Worm (Caenorhabditis elegans) whole organism, late embryonic: ENCODE measurements around the gene C25A11.2.

Source experiments
- C08G9.2 ChIP-seq: sonication (generic microtip); optimal IDR thresholded peaks from 2 replicates; lab custom pipeline; 2016; ENCODE audit warnings: mild to moderate bottlenecking, missing genetic modification characterization, moderate library complexity, missing compliant biosample characterization
- T23F11.4 ChIP-seq: fragments of 200-800 bp; sonication (Bioruptor generic); optimal IDR thresholded peaks from 2 replicates; lab custom pipeline; 2018; ENCODE audit warnings: mild to moderate bottlenecking, missing genetic modification characterization, missing compliant biosample characterization
- ceh-14 ChIP-seq: sonication (generic microtip); optimal IDR thresholded peaks from 2 replicates; lab custom pipeline; 2016; ENCODE audit warnings: missing genotype, missing genetic modification characterization, missing compliant biosample characterization
- ceh-18 ChIP-seq: sonication (generic microtip); optimal IDR thresholded peaks from 2 replicates; lab custom pipeline; 2016; ENCODE audit warnings: missing genetic modification characterization, missing compliant biosample characterization
- ceh-2 ChIP-seq: sonication (generic microtip); optimal IDR thresholded peaks from 2 replicates; lab custom pipeline; 2016; ENCODE audit warnings: missing genotype, missing genetic modification characterization, missing compliant biosample characterization
- ceh-31 ChIP-seq: sonication (generic microtip); optimal IDR thresholded peaks from 2 replicates; lab custom pipeline; 2016; ENCODE audit warnings: missing genetic modification characterization, missing compliant biosample characterization
- ceh-34 ChIP-seq: sonication (generic microtip); optimal IDR thresholded peaks from 2 replicates; lab custom pipeline; 2016; ENCODE audit warnings: mild to moderate bottlenecking, missing genetic modification characterization, missing compliant biosample characterization
- ceh-45 ChIP-seq: fragments of 200-800 bp; sonication (Bioruptor generic); IDR thresholded peaks from 2 replicates; pipeline ENCODE4 v1.3.6; 2022; ENCODE audit warnings: missing genetic modification reagents, missing genetic modification characterization, missing compliant biosample characterization
- che-1 ChIP-seq: sonication (generic microtip); optimal IDR thresholded peaks from 2 replicates; lab custom pipeline; 2016; ENCODE audit warnings: mild to moderate bottlenecking, missing genetic modification characterization, missing compliant biosample characterization
- dmd-4 ChIP-seq: sonication (generic microtip); optimal IDR thresholded peaks from 2 replicates; lab custom pipeline; 2016; ENCODE audit warnings: borderline replicate concordance, missing genetic modification characterization, missing compliant biosample characterization
- elt-2 ChIP-seq: sonication (generic microtip); optimal IDR thresholded peaks from 2 replicates; lab custom pipeline; 2016; ENCODE audit warnings: missing genetic modification reagents, missing genetic modification characterization, missing compliant biosample characterization
- ets-4 ChIP-seq: sonication (generic microtip); optimal IDR thresholded peaks from 2 replicates; lab custom pipeline; 2016; ENCODE audit warnings: missing genetic modification characterization, missing compliant biosample characterization
- fkh-10 ChIP-seq: fragments of 150-350 bp; optimal IDR thresholded peaks from 2 replicates; lab custom pipeline; 2014; ENCODE audit warnings: missing biosample characterization, missing genetic modification reagents, missing genetic modification characterization
- fkh-6 ChIP-seq: sonication (generic microtip); optimal IDR thresholded peaks from 2 replicates; lab custom pipeline; 2016; ENCODE audit warnings: missing genetic modification characterization, missing compliant biosample characterization
- hlh-15 ChIP-seq: sonication (generic microtip); optimal IDR thresholded peaks from 2 replicates; lab custom pipeline; 2016; ENCODE audit warnings: missing genetic modification characterization, missing compliant biosample characterization
- hlh-6 ChIP-seq: sonication (generic microtip); optimal IDR thresholded peaks from 2 replicates; lab custom pipeline; 2016; ENCODE audit warnings: missing genotype, missing genetic modification characterization, missing compliant biosample characterization
- hlh-8 ChIP-seq: sonication (generic microtip); optimal IDR thresholded peaks from 2 replicates; lab custom pipeline; 2016; ENCODE audit warnings: missing genotype, missing genetic modification characterization, missing compliant biosample characterization
- lin-11 ChIP-seq: fragments of 200-800 bp; sonication (Bioruptor generic); optimal IDR thresholded peaks from 2 replicates; lab custom pipeline; 2018; ENCODE audit warnings: mild to moderate bottlenecking, missing genetic modification characterization, missing compliant biosample characterization
- madf-2 ChIP-seq: sonication (generic microtip); optimal IDR thresholded peaks from 2 replicates; lab custom pipeline; 2017; ENCODE audit warnings: missing genetic modification characterization, missing compliant biosample characterization
- mec-3 ChIP-seq: sonication (generic microtip); optimal IDR thresholded peaks from 2 replicates; lab custom pipeline; 2016; ENCODE audit warnings: borderline replicate concordance, missing genetic modification characterization, missing compliant biosample characterization
- nfya-1 ChIP-seq: sonication (generic microtip); optimal IDR thresholded peaks from 2 replicates; lab custom pipeline; 2017; ENCODE audit warnings: missing genetic modification characterization, mild to moderate bottlenecking, missing compliant biosample characterization, antibody characterized with exemption, moderate library complexity
- nhr-232 ChIP-seq: sonication (generic microtip); optimal IDR thresholded peaks from 2 replicates; lab custom pipeline; 2016; ENCODE audit warnings: missing genetic modification characterization, missing compliant biosample characterization
- npax-4 ChIP-seq: sonication (generic microtip); optimal IDR thresholded peaks from 2 replicates; lab custom pipeline; 2016; ENCODE audit warnings: missing genetic modification characterization, missing compliant biosample characterization
- pat-9 ChIP-seq: fragments of 200-800 bp; sonication (Bioruptor generic); optimal IDR thresholded peaks from 2 replicates; lab custom pipeline; 2018; ENCODE audit warnings: mild to moderate bottlenecking, missing genetic modification characterization, moderate library complexity, missing compliant biosample characterization
- pax-1 ChIP-seq: fragments of 150-350 bp; optimal IDR thresholded peaks from 2 replicates; lab custom pipeline; 2014; ENCODE audit warnings: missing biosample characterization, missing genetic modification characterization
- pha-2 ChIP-seq: sonication (generic microtip); optimal IDR thresholded peaks from 2 replicates; lab custom pipeline; 2017; ENCODE audit warnings: mild to moderate bottlenecking, missing genetic modification characterization, missing compliant biosample characterization
- pqm-1 ChIP-seq: sonication (generic microtip); optimal IDR thresholded peaks from 2 replicates; lab custom pipeline; 2016; ENCODE audit warnings: missing genetic modification characterization, missing compliant biosample characterization
- pros-1 ChIP-seq: fragments of 150-350 bp; optimal IDR thresholded peaks from 2 replicates; lab custom pipeline; 2014; ENCODE audit warnings: missing biosample characterization, missing genetic modification reagents, missing genetic modification characterization
- ref-2 ChIP-seq: sonication (generic microtip); optimal IDR thresholded peaks from 2 replicates; lab custom pipeline; 2016; ENCODE audit warnings: missing genetic modification characterization, missing compliant biosample characterization
- rnt-1 ChIP-seq: sonication (generic microtip); optimal IDR thresholded peaks from 2 replicates; lab custom pipeline; 2016; ENCODE audit warnings: missing genetic modification characterization, missing compliant biosample characterization
- sdc-2 ChIP-seq: sonication (generic microtip); optimal IDR thresholded peaks from 2 replicates; lab custom pipeline; 2016; ENCODE audit warnings: missing genotype, missing genetic modification characterization, missing compliant biosample characterization
- sox-4 ChIP-seq: sonication (generic microtip); optimal IDR thresholded peaks from 2 replicates; lab custom pipeline; 2017; ENCODE audit warnings: mild to moderate bottlenecking, missing genetic modification characterization, inconsistent platforms, missing compliant biosample characterization
- tbx-2 ChIP-seq: sonication (generic microtip); optimal IDR thresholded peaks from 2 replicates; lab custom pipeline; 2016; ENCODE audit warnings: missing genetic modification characterization, missing compliant biosample characterization
- tbx-7 ChIP-seq: sonication (generic microtip); optimal IDR thresholded peaks from 2 replicates; lab custom pipeline; 2016; ENCODE audit warnings: missing genotype, missing genetic modification characterization, missing compliant biosample characterization
- ttx-3 ChIP-seq: sonication (generic microtip); optimal IDR thresholded peaks from 2 replicates; lab custom pipeline; 2016; ENCODE audit warnings: missing genetic modification reagents, missing genetic modification characterization, missing compliant biosample characterization
- unc-3 ChIP-seq, 2 experiments: fragments of 200-800 bp in 1 of 2; sonication (Bioruptor generic) in 1 of 2; sonication (generic microtip) in 1 of 2; conservative IDR thresholded peaks in 1 of 2; optimal IDR thresholded peaks in 1 of 2; 2 replicates each; pipeline versions ENCODE4 v1.3.6 to Lab custom; 2016 to 2022; ENCODE audit warnings: missing compliant biosample characterization in 2 of 2, missing genetic modification characterization in 2 of 2, missing genetic modification reagents in 1 of 2
- unc-42 ChIP-seq: sonication (generic microtip); optimal IDR thresholded peaks from 2 replicates; lab custom pipeline; 2016; ENCODE audit warnings: missing genotype, missing genetic modification characterization, missing compliant biosample characterization
- unc-86 ChIP-seq: sonication (generic microtip); optimal IDR thresholded peaks from 2 replicates; lab custom pipeline; 2016; ENCODE audit warnings: missing genetic modification characterization, missing compliant biosample characterization

Gene C25A11.2

ce11 chrX:9113829-9114228 is at the start of gene C25A11.2:
C25A11.2 (plus strand) TSS chrX:9114066.
- no peak for TF ChIP-seq pqm-1
- peak; percentile 69 for TF ChIP-seq tbx-2 (tag; lab: Kevin White, UChicago)
- TF ChIP-seq pha-2 (tag; lab: Kevin White, UChicago) = no peak
- peak; percentile 75 for TF ChIP-seq unc-42 (tag; lab: Kevin White, UChicago)
- peak; percentile 20 for TF ChIP-seq mec-3 (tag; lab: Kevin White, UChicago)
- TF ChIP-seq sdc-2 (tag; lab: Kevin White, UChicago) = peak; percentile 84
- no peak for TF ChIP-seq pax-1 (tag; lab: Kevin White, UChicago)
- TF ChIP-seq tbx-7 (tag; lab: Kevin White, UChicago) = peak; percentile 20
- TF ChIP-seq ref-2 (tag; lab: Kevin White, UChicago) = peak; percentile 53
- no peak for TF ChIP-seq madf-2
- TF ChIP-seq sox-4 (tag; lab: Kevin White, UChicago) = no peak
- no peak for TF ChIP-seq ceh-45
- peak; percentile 10 for TF ChIP-seq ceh-18 (tag; lab: Kevin White, UChicago)
- peak; percentile 68 for TF ChIP-seq ceh-2 (tag; lab: Kevin White, UChicago)
- peak; percentile 42 for TF ChIP-seq elt-2 (tag; lab: Kevin White, UChicago)
- TF ChIP-seq hlh-8 (tag; lab: Kevin White, UChicago) = peak; percentile 17
- peak; percentile 74 for TF ChIP-seq C08G9.2 (tag; lab: Kevin White, UChicago)
- TF ChIP-seq ceh-34 (tag; lab: Kevin White, UChicago) = peak; percentile 37
- no peak for TF ChIP-seq npax-4 (tag; lab: Kevin White, UChicago)
- peak; percentile 78 for TF ChIP-seq rnt-1 (tag; lab: Kevin White, UChicago)
- TF ChIP-seq nhr-232 (tag; lab: Kevin White, UChicago) = no peak
- peak; percentile 68 for TF ChIP-seq ets-4 (tag; lab: Kevin White, UChicago)
- TF ChIP-seq ceh-31 (tag; lab: Kevin White, UChicago) = peak; percentile 81
- peak; percentile 32 for TF ChIP-seq fkh-6 (tag; lab: Kevin White, UChicago)
- peak; percentile 59 for TF ChIP-seq nfya-1 (tag; lab: Kevin White, UChicago)
- peak; percentile 36 for TF ChIP-seq pros-1 (tag; lab: Kevin White, UChicago)

- TF ChIP-seq ttx-3 (tag; lab: Kevin White, UChicago) = no peak
- TF ChIP-seq pax-1 (tag; lab: Kevin White, UChicago) = no peak
- TF ChIP-seq tbx-2 (tag; lab: Kevin White, UChicago) = no peak
- no peak for TF ChIP-seq pat-9
- no peak for TF ChIP-seq ceh-14 (tag; lab: Kevin White, UChicago)
- no peak for TF ChIP-seq che-1 (tag; lab: Kevin White, UChicago)
- no peak for TF ChIP-seq unc-86 (tag; lab: Kevin White, UChicago)
- no peak for TF ChIP-seq lin-11 (tag; lab: Kevin White, UChicago)
- TF ChIP-seq T23F11.4 (GFP tag; lab: Kevin White, UChicago) = no peak
- no peak for TF ChIP-seq hlh-6
- no peak for TF ChIP-seq ets-4 (tag; lab: Kevin White, UChicago)
- TF ChIP-seq elt-2 (tag; lab: Kevin White, UChicago) = no peak
- no peak for TF ChIP-seq hlh-15 (tag; lab: Kevin White, UChicago)
- TF ChIP-seq unc-3 (GFP tag; conservative IDR thresholded peaks at IDR 0.05; lab: Robert Waterston, UW) = no peak
- TF ChIP-seq unc-3 (tag; optimal IDR thresholded peaks at IDR 0.05; lab: Kevin White, UChicago) = no peak
- no peak for TF ChIP-seq mec-3 (tag; lab: Kevin White, UChicago)
- no peak for TF ChIP-seq fkh-10 (GFP tag; lab: Kevin White, UChicago)
- no peak for TF ChIP-seq dmd-4 (tag; lab: Kevin White, UChicago)
- TF ChIP-seq ceh-45 = no peak
- TF ChIP-seq ceh-18 (tag; lab: Kevin White, UChicago) = no peak
- TF ChIP-seq hlh-8 (tag; lab: Kevin White, UChicago) = no peak
Measured at ce11 chrX:9067230-9067822, 46.5 kb upstream of the C25A11.2 start.
